Fruit fly (Drosophila melanogaster) whole organism, embryonic: Measurements from ENCODE around the gene Try29F.

Source experiments
- Asciz ChIP-seq: fragments of 200-800 bp; sonication (Bioruptor generic); optimal IDR thresholded peaks from 2 replicates; lab custom pipeline; 2017; ENCODE audit warnings: missing biosample characterization, mild to moderate bottlenecking, missing genetic modification characterization, missing genetic modification reagents
- Atf3 ChIP-seq: fragments of 200-800 bp; sonication (Bioruptor generic); optimal IDR thresholded peaks from 3 replicates; lab custom pipeline; 2016; ENCODE audit warnings: missing biosample characterization, missing genetic modification characterization
- BtbVII ChIP-seq: fragments of 200-800 bp; sonication (Bioruptor generic); optimal IDR thresholded peaks from 3 replicates; lab custom pipeline; 2017; ENCODE audit warnings: missing biosample characterization, mild to moderate bottlenecking, missing genetic modification characterization
- CG10147 ChIP-seq: fragments of 200-800 bp; sonication (Bioruptor generic); optimal IDR thresholded peaks from 2 replicates; lab custom pipeline; 2019; ENCODE audit warnings: missing biosample characterization, mild to moderate bottlenecking, missing genetic modification characterization, moderate library complexity
- CG10209 ChIP-seq: fragments of 200-800 bp; sonication (Bioruptor generic); optimal IDR thresholded peaks from 3 replicates; lab custom pipeline; 2017; ENCODE audit warnings: missing biosample characterization, mild to moderate bottlenecking, missing genetic modification characterization, missing genetic modification reagents
- CG11093 ChIP-seq: fragments of 200-800 bp; sonication (Bioruptor generic); IDR thresholded peaks from 3 replicates; pipeline ENCODE4 v1.3.6; 2022; ENCODE audit warnings: missing biosample characterization, missing genetic modification characterization
- CG12744 ChIP-seq: fragments of 200-800 bp; sonication (Bioruptor generic); optimal IDR thresholded peaks from 2 replicates; lab custom pipeline; 2016; ENCODE audit warnings: missing biosample characterization, missing genetic modification characterization
- CG13775 ChIP-seq: fragments of 200-800 bp; sonication (Bioruptor generic); optimal IDR thresholded peaks from 3 replicates; lab custom pipeline; 2017; ENCODE audit warnings: missing biosample characterization, mild to moderate bottlenecking, missing genetic modification characterization
- CG1529 ChIP-seq: fragments of 200-800 bp; sonication (Bioruptor generic); optimal IDR thresholded peaks from 3 replicates; lab custom pipeline; 2018; ENCODE audit warnings: missing biosample characterization, missing genetic modification characterization
- CG17802 ChIP-seq: fragments of 200-800 bp; sonication (Bioruptor generic); optimal IDR thresholded peaks from 2 replicates; lab custom pipeline; 2018; ENCODE audit warnings: missing biosample characterization, mild to moderate bottlenecking, missing genetic modification characterization, moderate library complexity
- CG34422 ChIP-seq: fragments of 200-800 bp; sonication (Bioruptor generic); IDR thresholded peaks from 3 replicates; pipeline ENCODE4 v1.3.6; 2022; ENCODE audit warnings: missing biosample characterization, missing genetic modification characterization
- CG3995 ChIP-seq: fragments of 200-800 bp; sonication (Bioruptor generic); optimal IDR thresholded peaks from 3 replicates; lab custom pipeline; 2016; ENCODE audit warnings: missing biosample characterization, missing genetic modification characterization
- CG4404 ChIP-seq: fragments of 200-800 bp; sonication (Bioruptor generic); IDR thresholded peaks from 2 replicates; pipeline ENCODE4 v1.3.6; 2022; ENCODE audit warnings: missing biosample characterization, missing genetic modification characterization
- CG4730 ChIP-seq: fragments of 200-800 bp; sonication (Bioruptor generic); IDR thresholded peaks from 2 replicates; pipeline ENCODE4 v1.3.6; 2022; ENCODE audit warnings: missing biosample characterization, missing genetic modification characterization
- CG8478 ChIP-seq: fragments of >200 bp; optimal IDR thresholded peaks from 2 replicates; lab custom pipeline; 2018
- CkIIα-i1 ChIP-seq: fragments of 200-800 bp; sonication (Bioruptor generic); IDR thresholded peaks from 2 replicates; pipeline ENCODE4 v1.3.6; 2022; ENCODE audit warnings: missing biosample characterization, missing genetic modification characterization
- D19B ChIP-seq: fragments of 200-800 bp; sonication (Bioruptor generic); optimal IDR thresholded peaks from 2 replicates; lab custom pipeline; 2017; ENCODE audit warnings: missing biosample characterization, mild to moderate bottlenecking, missing genetic modification characterization
- Dip2 ChIP-seq: fragments of 200-800 bp; sonication (Bioruptor generic); IDR thresholded peaks from 2 replicates; pipeline ENCODE4 v1.3.6; 2022; ENCODE audit warnings: missing biosample characterization, missing genetic modification characterization
- E2f1 ChIP-seq: fragments of 200-800 bp; sonication (Bioruptor generic); IDR thresholded peaks from 2 replicates; pipeline ENCODE4 v1.3.6; 2022; ENCODE audit warnings: missing biosample characterization, missing genetic modification characterization
- Ets97D ChIP-seq: fragments of 200-800 bp; sonication (Bioruptor generic); optimal IDR thresholded peaks from 3 replicates; lab custom pipeline; 2016; ENCODE audit warnings: missing biosample characterization, missing genetic modification characterization
- MBD-R2 ChIP-seq: fragments of 200-800 bp; sonication (Bioruptor generic); IDR thresholded peaks from 2 replicates; pipeline ENCODE4 v1.3.6; 2022; ENCODE audit warnings: missing biosample characterization, missing genetic modification characterization
- MTF-1 ChIP-seq: fragments of 200-800 bp; sonication (Bioruptor generic); optimal IDR thresholded peaks from 2 replicates; lab custom pipeline; 2018; ENCODE audit warnings: missing biosample characterization, mild to moderate bottlenecking, missing genetic modification characterization, borderline replicate concordance
- Med ChIP-seq: fragments of 200-800 bp; sonication (Bioruptor generic); peaks from one replicate; lab custom pipeline; 2016; ENCODE audit warnings: missing biosample characterization, missing genetic modification characterization, mild to moderate bottlenecking, inconsistent platforms, moderate library complexity
- NfI ChIP-seq: fragments of 200-800 bp; sonication (Bioruptor generic); optimal IDR thresholded peaks from 3 replicates; lab custom pipeline; 2018; ENCODE audit warnings: missing biosample characterization, mild to moderate bottlenecking, missing genetic modification characterization, moderate library complexity
- Oli ChIP-seq: fragments of 200-800 bp; sonication (Bioruptor generic); optimal IDR thresholded peaks from 2 replicates; lab custom pipeline; 2018; ENCODE audit warnings: missing biosample characterization, mild to moderate bottlenecking, missing genetic modification characterization, moderate library complexity
- Pdp1 ChIP-seq, 2 experiments: fragments of 200-800 bp; sonication (Bioruptor generic); optimal IDR thresholded peaks; 3 replicates each; lab custom pipeline; 2016; ENCODE audit warnings: missing biosample characterization in 2 of 2, missing genetic modification characterization in 2 of 2, mild to moderate bottlenecking in 1 of 2, moderate library complexity in 1 of 2
- Sox102F ChIP-seq: fragments of 200-800 bp; sonication (Bioruptor generic); optimal IDR thresholded peaks from 2 replicates; lab custom pipeline; 2018; ENCODE audit warnings: missing biosample characterization, mild to moderate bottlenecking, missing genetic modification characterization, moderate library complexity
- aop ChIP-seq: fragments of 200-800 bp; sonication (Bioruptor generic); IDR thresholded peaks from 2 replicates; pipeline ENCODE4 v1.3.6; 2022; ENCODE audit warnings: missing biosample characterization, missing genetic modification characterization
- br ChIP-seq: fragments of >200 bp; optimal IDR thresholded peaks from 2 replicates; lab custom pipeline; 2017
- cg ChIP-seq: fragments of 200-800 bp; sonication (Bioruptor generic); optimal IDR thresholded peaks from 3 replicates; lab custom pipeline; 2019; ENCODE audit warnings: missing biosample characterization, mild to moderate bottlenecking, missing genetic modification characterization, moderate library complexity
- ci ChIP-seq: fragments of 200-800 bp; sonication (Bioruptor generic); IDR thresholded peaks from 3 replicates; pipeline ENCODE4 v1.3.6; 2022; ENCODE audit warnings: missing biosample characterization, missing genetic modification characterization
- crol ChIP-seq: fragments of 200-800 bp; sonication (Bioruptor generic); IDR thresholded peaks from 2 replicates; pipeline ENCODE4 v1.3.6; 2022; ENCODE audit warnings: missing biosample characterization, missing genetic modification characterization
- dan ChIP-seq: fragments of 200-800 bp; sonication (Bioruptor generic); IDR thresholded peaks from 2 replicates; pipeline ENCODE4 v1.3.6; 2022; ENCODE audit warnings: missing biosample characterization, missing genetic modification characterization
- dati ChIP-seq: fragments of 200-800 bp; sonication (Bioruptor generic); IDR thresholded peaks from 2 replicates; pipeline ENCODE4 v1.3.6; 2022; ENCODE audit warnings: missing biosample characterization, missing genetic modification characterization
- disco-r ChIP-seq: fragments of 200-800 bp; sonication (Bioruptor generic); optimal IDR thresholded peaks from 2 replicates; lab custom pipeline; 2016; ENCODE audit warnings: missing biosample characterization, missing genetic modification characterization
- fru ChIP-seq: fragments of >200 bp; optimal IDR thresholded peaks from 2 replicates; lab custom pipeline; 2017
- fu2 ChIP-seq: fragments of 200-800 bp; sonication (Bioruptor generic); optimal IDR thresholded peaks from 2 replicates; lab custom pipeline; 2016; ENCODE audit warnings: missing biosample characterization, missing genetic modification characterization
- gsb-n ChIP-seq: fragments of 200-800 bp; sonication (Bioruptor generic); optimal IDR thresholded peaks from 3 replicates; lab custom pipeline; 2018; ENCODE audit warnings: missing biosample characterization, mild to moderate bottlenecking, missing genetic modification characterization
- hkb ChIP-seq, 2 experiments: fragments of 200-800 bp in 1 of 2; fragments of >200 bp in 1 of 2; sonication (Bioruptor generic) in 1 of 2; IDR thresholded peaks in 1 of 2; optimal IDR thresholded peaks in 1 of 2; 2 replicates each; pipeline versions ENCODE4 v1.3.6 to Lab custom; 2017 to 2022; ENCODE audit warnings: missing biosample characterization in 1 of 2, missing genetic modification characterization in 1 of 2
- kni ChIP-seq: fragments of 200-800 bp; sonication (Bioruptor generic); optimal IDR thresholded peaks from 3 replicates; lab custom pipeline; 2017; ENCODE audit warnings: mild to moderate bottlenecking, missing biosample characterization, missing genetic modification reagents, missing genetic modification characterization
- lmd ChIP-seq: fragments of 200-800 bp; sonication (Bioruptor generic); IDR thresholded peaks from 2 replicates; pipeline ENCODE4 v1.3.6; 2022; ENCODE audit warnings: missing biosample characterization, missing genetic modification characterization
- nau ChIP-seq: fragments of 200-800 bp; sonication (Bioruptor generic); optimal IDR thresholded peaks from 3 replicates; lab custom pipeline; 2017; ENCODE audit warnings: missing biosample characterization, mild to moderate bottlenecking, missing genetic modification characterization, missing genetic modification reagents
- org-1 ChIP-seq: fragments of 200-800 bp; sonication (Bioruptor generic); optimal IDR thresholded peaks from 2 replicates; lab custom pipeline; 2017; ENCODE audit warnings: missing biosample characterization, missing genetic modification characterization
- pnt ChIP-seq: fragments of 200-800 bp; sonication (Bioruptor generic); optimal IDR thresholded peaks from 3 replicates; lab custom pipeline; 2016; ENCODE audit warnings: missing biosample characterization, missing genetic modification characterization
- sens ChIP-seq: fragments of 200-800 bp; sonication (Bioruptor generic); peaks from one replicate; lab custom pipeline; 2016; ENCODE audit warnings: missing biosample characterization, missing genetic modification characterization
- shn ChIP-seq: fragments of 200-800 bp; sonication (Bioruptor generic); optimal IDR thresholded peaks from 3 replicates; lab custom pipeline; 2016; ENCODE audit warnings: missing biosample characterization, missing genetic modification characterization
- twi ChIP-seq: fragments of 200-800 bp; optimal IDR thresholded peaks from 2 replicates; lab custom pipeline; 2019; ENCODE audit warnings: missing biosample characterization, mild to moderate bottlenecking, missing genetic modification characterization, moderate library complexity
- usp ChIP-seq: fragments of >200 bp; optimal IDR thresholded peaks from 2 replicates; lab custom pipeline; 2017; ENCODE audit warnings: missing biosample characterization, missing genetic modification characterization
- wor ChIP-seq: fragments of 200-800 bp; sonication (Bioruptor generic); IDR thresholded peaks from 2 replicates; pipeline ENCODE4 v1.3.6; 2022; ENCODE audit warnings: missing biosample characterization, missing genetic modification characterization
- zfh1 ChIP-seq: fragments of 200-800 bp; sonication (Bioruptor generic); IDR thresholded peaks from 3 replicates; pipeline ENCODE4 v1.3.6; 2022; ENCODE audit warnings: missing biosample characterization, missing genetic modification characterization

Try29F gene

dm6 chr2L:8952194-8953037 lies 45.9 kb upstream of the Try29F start (continued):
- TF ChIP-seq CG10209 (GFP tag; lab: Kevin White, UChicago) = peak; percentile 14
- TF ChIP-seq dan (GFP tag; lab: Robert Waterston, UW) = no peak
- no peak for TF ChIP-seq CG17802 (tag; lab: Kevin White, UChicago)
- TF ChIP-seq CG11093 = no peak
- TF ChIP-seq BtbVII = peak; percentile 11
- no peak for TF ChIP-seq Ets97D (GFP tag; lab: Kevin White, UChicago)
- TF ChIP-seq CG12744 = peak; percentile 41
- peak; percentile 11 for TF ChIP-seq nau (GFP tag; lab: Kevin White, UChicago)
- 0 out of 3 replicates have a peak, but pooled peaks have one; percentile 22 for TF ChIP-seq zfh1 (GFP tag; lab: Robert Waterston, UW)
- no peak for TF ChIP-seq CG4404
- TF ChIP-seq cg (GFP tag; lab: Kevin White, UChicago) = no peak
- TF ChIP-seq CG13775 (GFP tag; lab: Kevin White, UChicago) = peak; percentile 16
- TF ChIP-seq CG3995 = peak; percentile 10
- TF ChIP-seq fru (lab: Kevin White, UChicago) = no peak
- no peak for TF ChIP-seq CG10147 (GFP tag; lab: Kevin White, UChicago)
- no peak for TF ChIP-seq Dip2 (GFP tag; lab: Robert Waterston, UW)
- TF ChIP-seq shn (GFP tag; lab: Kevin White, UChicago) = peak; percentile 58
- peak; percentile 9 for TF ChIP-seq fu2 (GFP tag; lab: Kevin White, UChicago)
- TF ChIP-seq sens (GFP tag; lab: Kevin White, UChicago) = peak; percentile 86
- no peak for TF ChIP-seq hkb (optimal IDR thresholded peaks at IDR 0.05; lab: Kevin White, UChicago)
- TF ChIP-seq hkb (GFP tag; IDR thresholded peaks at IDR 0.05; lab: Robert Waterston, UW) = peak; percentile 66
- no peak for TF ChIP-seq gsb-n
- TF ChIP-seq E2f1 (GFP tag; lab: Robert Waterston, UW) = peak; percentile 34; the same call in 1 of the 2 replicates
- no peak for TF ChIP-seq usp
- no peak for TF ChIP-seq wor (GFP tag; lab: Robert Waterston, UW)
- no peak for TF ChIP-seq CkIIα-i1 (GFP tag; lab: Robert Waterston, UW)
- TF ChIP-seq Asciz (GFP tag; lab: Kevin White, UChicago) = no peak
- no peak for TF ChIP-seq kni
- TF ChIP-seq br (lab: Kevin White, UChicago) = no peak
- TF ChIP-seq CG34422 (GFP tag; lab: Robert Waterston, UW) = 0 out of 3 replicates have a peak, but pooled peaks have one; percentile 50
- peak; percentile 60 for TF ChIP-seq lmd (GFP tag; lab: Robert Waterston, UW)
- TF ChIP-seq org-1 (GFP tag; lab: Kevin White, UChicago) = peak; percentile 19
- TF ChIP-seq Oli (tag; lab: Kevin White, UChicago) = peak; percentile 31
- peak; percentile 32; the same call in 1 of the 2 replicates for TF ChIP-seq MBD-R2 (GFP tag; lab: Robert Waterston, UW)
- no peak for TF ChIP-seq CG1529 (GFP tag; lab: Kevin White, UChicago)
- no peak for TF ChIP-seq CG8478 (lab: Kevin White, UChicago)
- no peak for TF ChIP-seq pnt
- TF ChIP-seq twi (tag; lab: Kevin White, UChicago) = no peak
- peak; percentile 89 for TF ChIP-seq D19B (GFP tag; lab: Kevin White, UChicago)
- TF ChIP-seq Atf3 = no peak
- 0 out of 2 replicates have a peak, but pooled peaks have one; percentile 26 for TF ChIP-seq CG4730 (GFP tag; lab: Robert Waterston, UW)
- no peak for TF ChIP-seq crol (GFP tag; lab: Robert Waterston, UW)
- TF ChIP-seq Sox102F (GFP tag; lab: Kevin White, UChicago) = peak; percentile 24
- TF ChIP-seq MTF-1 (GFP tag; lab: Kevin White, UChicago) = no peak
- peak; percentile 15 for TF ChIP-seq NfI (GFP tag; lab: Kevin White, UChicago)
- TF ChIP-seq aop (GFP tag; lab: Robert Waterston, UW) = no peak
- peak; percentile 68 for TF ChIP-seq ci (GFP tag; lab: Robert Waterston, UW)
- TF ChIP-seq Pdp1 (GFP tag; optimal IDR thresholded peaks at IDR 0.05; lab: Kevin White, UChicago) = peak; percentile 7 to 25
- TF ChIP-seq Med (GFP tag; lab: Kevin White, UChicago) = peak; percentile 93
- TF ChIP-seq dati (GFP tag; lab: Robert Waterston, UW) = no peak
- no peak for TF ChIP-seq disco-r (GFP tag; lab: Kevin White, UChicago)
